Worm (Caenorhabditis elegans) whole organism, early embryonic: ENCODE data around the gene T24A6.7.

Experiments
- B0310.2 ChIP-seq: sonication (generic microtip); optimal IDR thresholded peaks from 2 replicates; lab custom pipeline; 2016; ENCODE audit warnings: mild to moderate bottlenecking, missing genetic modification characterization, missing compliant biosample characterization
- F13C5.2 ChIP-seq: sonication (generic microtip); optimal IDR thresholded peaks from 2 replicates; lab custom pipeline; 2017; ENCODE audit warnings: mild to moderate bottlenecking, missing genetic modification characterization, inconsistent platforms, missing compliant biosample characterization
- aly-1 ChIP-seq: sonication (generic microtip); optimal IDR thresholded peaks from 2 replicates; lab custom pipeline; 2016; ENCODE audit warnings: missing genetic modification characterization, missing compliant biosample characterization
- ama-1 ChIP-seq: fragments of 150-350 bp; optimal IDR thresholded peaks from 2 replicates; lab custom pipeline; 2014
- ceh-13 ChIP-seq: fragments of 200-800 bp; sonication (Bioruptor generic); optimal IDR thresholded peaks from 2 replicates; lab custom pipeline; 2018; ENCODE audit warnings: mild to moderate bottlenecking, missing genetic modification characterization, missing compliant biosample characterization
- ceh-36 ChIP-seq: sonication (generic microtip); optimal IDR thresholded peaks from 2 replicates; lab custom pipeline; 2016; ENCODE audit warnings: missing genetic modification characterization, inconsistent platforms, missing compliant biosample characterization
- ets-7 ChIP-seq: sonication (generic microtip); optimal IDR thresholded peaks from 2 replicates; lab custom pipeline; 2016; ENCODE audit warnings: missing genotype, missing genetic modification characterization, missing compliant biosample characterization
- flt-1 ChIP-seq: fragments of 200-800 bp; sonication (Bioruptor generic); IDR thresholded peaks from 2 replicates; pipeline ENCODE4 v1.3.6; 2022; ENCODE audit warnings: missing genetic modification characterization, missing compliant biosample characterization
- hmbx-1 ChIP-seq: sonication (generic microtip); optimal IDR thresholded peaks from 2 replicates; lab custom pipeline; 2016; ENCODE audit warnings: mild to moderate bottlenecking, missing genetic modification characterization, missing compliant biosample characterization
- hmg-4 ChIP-seq: fragments of 200-800 bp; sonication (Bioruptor generic); optimal IDR thresholded peaks from 2 replicates; lab custom pipeline; 2018; ENCODE audit warnings: mild to moderate bottlenecking, missing genetic modification characterization, missing compliant biosample characterization
- hnd-1 ChIP-seq: sonication (generic microtip); optimal IDR thresholded peaks from 2 replicates; lab custom pipeline; 2016; ENCODE audit warnings: missing genetic modification characterization, missing compliant biosample characterization
- pes-1 ChIP-seq: fragments of 200-800 bp; sonication (Bioruptor generic); IDR thresholded peaks from 2 replicates; pipeline ENCODE4 v1.3.6; 2022; ENCODE audit warnings: missing genetic modification reagents, missing genetic modification characterization, missing compliant biosample characterization
- scrt-1 ChIP-seq: fragments of 200-800 bp; sonication (Bioruptor generic); IDR thresholded peaks from 2 replicates; pipeline ENCODE4 v1.3.6; 2022; ENCODE audit warnings: missing genetic modification characterization, missing compliant biosample characterization
- sea-1 ChIP-seq: fragments of 200-800 bp; sonication (Bioruptor generic); conservative IDR thresholded peaks from 2 replicates; pipeline ENCODE4 v1.3.6; 2022; ENCODE audit warnings: missing genetic modification characterization, missing compliant biosample characterization
- tbx-11 ChIP-seq: fragments of 200-800 bp; sonication (Bioruptor generic); IDR thresholded peaks from 2 replicates; pipeline ENCODE4 v1.3.6; 2022; ENCODE audit warnings: missing genetic modification characterization, missing compliant biosample characterization
- tbx-37 ChIP-seq: fragments of 200-800 bp; sonication (Bioruptor generic); conservative IDR thresholded peaks from 2 replicates; pipeline ENCODE4 v1.3.6; 2022; ENCODE audit warnings: missing genetic modification reagents, missing genetic modification characterization, missing compliant biosample characterization
- tra-4 ChIP-seq: sonication (generic microtip); optimal IDR thresholded peaks from 2 replicates; lab custom pipeline; 2017; ENCODE audit warnings: missing genetic modification characterization, missing compliant biosample characterization

T24A6.7 gene

DNA sequence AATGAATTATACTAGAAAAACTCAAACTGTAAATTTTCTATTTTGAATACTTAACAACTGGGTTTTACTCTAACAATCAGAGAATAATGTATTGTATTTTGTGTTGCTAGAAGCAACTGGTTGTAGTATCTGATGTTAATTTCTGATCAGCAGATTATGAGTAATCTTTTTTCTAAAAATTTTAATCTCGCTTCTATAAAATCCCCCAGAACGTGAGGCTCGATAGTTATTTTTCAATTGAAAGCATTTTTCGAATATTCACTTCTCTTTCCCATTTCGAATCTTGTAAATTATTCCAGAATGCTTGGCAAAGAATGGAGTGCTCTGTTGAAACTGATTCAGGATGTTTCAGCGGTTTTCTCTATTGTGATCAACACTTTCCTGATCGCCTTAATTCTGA is 7.2 kb upstream of the T24A6.7 start, which contains the start of gene str-227:
TSS of gene str-227 (plus strand) at position 301 of the 400 bp plus-strand sequence.
- TF ChIP-seq pes-1 (GFP tag; lab: Robert Waterston, UW) (no peak), tra-4 (tag; lab: Kevin White, UChicago) (no peak), hmbx-1 (no peak), flt-1 (GFP tag; lab: Robert Waterston, UW) (no peak), sea-1 (GFP tag; lab: Robert Waterston, UW) (no peak), scrt-1 (no peak)

DNA sequence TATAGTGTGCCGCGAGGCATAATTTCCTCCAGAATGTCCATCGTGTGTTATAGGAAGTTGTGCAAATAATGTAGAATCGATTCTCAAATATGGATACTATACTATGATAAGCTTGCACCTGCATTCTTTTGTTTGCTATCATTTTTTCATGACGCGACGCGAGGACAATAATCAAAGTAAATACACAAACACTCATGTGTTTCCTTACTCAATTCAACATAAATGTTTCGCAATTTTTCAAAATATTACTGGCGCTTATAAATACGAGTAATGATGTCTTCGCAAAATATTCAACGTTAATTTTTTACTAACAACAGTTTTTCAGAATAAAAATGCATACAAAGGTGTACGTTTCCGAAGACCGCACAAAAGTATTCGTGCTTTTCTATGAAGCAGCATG is 1.8 kb upstream of the T24A6.7 start, which contains the start of gene irg-1:
TSS of gene irg-1 (plus strand) at position 326 of the 400 bp plus-strand sequence.
- TF ChIP-seq B0310.2 (tag; lab: Kevin White, UChicago) (no peak), ets-7 (tag; lab: Kevin White, UChicago) (no peak), ama-1 (no peak)

DNA sequence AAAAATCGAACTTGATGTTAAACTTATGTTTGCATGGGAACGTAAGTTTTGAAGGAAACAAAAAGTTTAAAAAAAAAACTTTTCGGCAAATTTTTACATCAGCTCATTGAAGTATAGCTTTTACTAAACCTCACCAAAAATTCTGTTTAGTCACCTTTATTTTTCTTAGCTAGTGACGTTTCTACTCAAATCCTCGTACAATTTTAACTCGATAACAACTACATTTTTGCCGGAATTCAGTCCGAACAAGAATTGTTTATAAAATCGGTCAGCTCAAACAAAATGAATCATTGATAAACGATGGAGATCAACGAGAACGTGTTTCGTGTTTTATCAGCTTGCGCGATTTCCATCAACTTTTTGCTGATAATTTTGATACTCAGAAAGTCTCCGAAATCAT is 1.8 kb downstream of the T24A6.7 start, which contains the start of gene str-260:
TSS of gene str-260 (plus strand) at position 301 of the 400 bp plus-strand sequence.
- TF ChIP-seq ceh-13 (GFP tag; lab: Kevin White, UChicago) (no peak), ceh-36 (tag; lab: Kevin White, UChicago) (no peak), hmbx-1 (no peak), tra-4 (tag; lab: Kevin White, UChicago) (no peak), B0310.2 (tag; lab: Kevin White, UChicago) (no peak), tbx-11 (no peak), ets-7 (tag; lab: Kevin White, UChicago) (no peak)

DNA sequence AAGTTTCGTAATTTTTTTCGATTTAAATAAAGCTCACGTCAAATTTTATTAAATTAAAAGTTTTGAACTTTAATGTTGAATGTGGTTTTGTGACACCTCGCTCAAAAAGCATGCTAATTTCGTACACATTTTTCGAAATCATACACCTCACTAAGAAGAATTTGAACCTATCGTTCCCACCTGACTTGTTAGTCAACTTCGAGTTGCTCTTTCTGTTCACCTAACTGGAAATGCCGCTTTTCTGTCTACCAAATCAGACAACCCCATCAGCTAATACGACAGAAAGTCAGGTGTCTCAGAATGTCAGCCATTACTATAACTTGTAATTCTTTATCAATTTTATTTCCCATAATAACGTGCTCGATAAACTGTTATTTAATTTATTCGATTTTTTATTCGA is 5.3 kb downstream of the T24A6.7 start, which contains the start of gene srbc-66:
TSS of gene srbc-66 (plus strand) at position 301 of the 400 bp plus-strand sequence.
- TF ChIP-seq flt-1 (GFP tag; lab: Robert Waterston, UW) (no peak), tbx-37 (GFP tag; lab: Robert Waterston, UW) (no peak), hnd-1 (tag; lab: Kevin White, UChicago) (no peak), F13C5.2 (tag; lab: Kevin White, UChicago) (no peak), pes-1 (GFP tag; lab: Robert Waterston, UW) (no peak), tbx-11 (no peak), tra-4 (tag; lab: Kevin White, UChicago) (no peak), ceh-13 (GFP tag; lab: Kevin White, UChicago) (no peak), scrt-1 (no peak), ceh-36 (tag; lab: Kevin White, UChicago) (no peak)

DNA sequence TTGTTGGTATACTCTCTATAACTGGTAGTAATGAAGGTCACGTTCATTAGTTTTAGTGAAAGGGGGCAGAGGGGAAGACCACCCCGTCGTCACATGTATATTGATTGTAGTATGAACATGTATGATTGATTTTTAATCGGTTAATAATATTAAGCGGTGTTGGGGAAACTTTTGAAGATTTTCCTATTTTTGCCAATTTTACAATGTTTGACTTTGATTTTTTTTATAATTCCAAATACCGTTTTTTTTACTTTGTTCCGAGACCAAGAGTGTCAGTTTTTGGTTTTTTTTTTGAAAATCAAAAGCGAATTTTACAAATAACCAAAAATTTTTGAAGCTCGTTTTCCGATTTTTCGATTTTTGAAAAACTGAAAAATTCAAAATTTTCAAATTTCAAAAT is 10.2 kb downstream of the T24A6.7 start, which contains the start of gene nhr-221:
TSS of gene nhr-221 (minus strand) at position 101 of the 400 bp plus-strand sequence.
- TF ChIP-seq F13C5.2 (tag; lab: Kevin White, UChicago) (no peak), B0310.2 (tag; lab: Kevin White, UChicago) (no peak), ets-7 (tag; lab: Kevin White, UChicago) (no peak), hmg-4 (GFP tag; lab: Kevin White, UChicago) (no peak), pes-1 (GFP tag; lab: Robert Waterston, UW) (no peak), ceh-13 (GFP tag; lab: Kevin White, UChicago) (no peak), ama-1 (no peak), ceh-36 (tag; lab: Kevin White, UChicago) (no peak), sea-1 (GFP tag; lab: Robert Waterston, UW) (no peak), tbx-11 (no peak), tra-4 (tag; lab: Kevin White, UChicago) (no peak), scrt-1 (no peak), tbx-37 (GFP tag; lab: Robert Waterston, UW) (no peak), flt-1 (GFP tag; lab: Robert Waterston, UW) (no peak), hnd-1 (tag; lab: Kevin White, UChicago) (no peak), hmbx-1 (no peak), aly-1 (no peak)

DNA sequence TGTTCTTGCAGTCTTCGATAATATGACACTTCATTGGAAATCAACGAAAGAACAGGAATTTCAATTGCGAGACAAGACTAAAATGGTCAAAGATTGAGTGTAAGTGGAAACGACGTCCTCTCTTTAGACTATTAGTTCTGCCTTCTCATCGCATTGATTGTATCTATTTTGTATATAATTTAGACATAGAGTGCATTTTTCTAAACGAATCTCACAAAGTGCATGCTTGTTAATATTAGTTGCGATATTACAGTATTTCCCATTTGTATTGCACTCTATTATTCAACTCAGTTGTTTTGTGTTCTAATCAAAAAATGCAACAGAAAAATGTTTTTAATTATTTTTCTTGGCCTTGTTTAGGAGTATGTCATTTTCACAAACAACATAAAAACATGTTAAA is 13.2 kb downstream of the T24A6.7 start, which contains the start of gene nhr-93:
TSS of gene nhr-93 (minus strand) at position 101 of the 400 bp plus-strand sequence.
- TF ChIP-seq hmbx-1 (no peak), ama-1 (no peak), F13C5.2 (tag; lab: Kevin White, UChicago) (no peak), hnd-1 (tag; lab: Kevin White, UChicago) (no peak), pes-1 (GFP tag; lab: Robert Waterston, UW) (no peak), ets-7 (tag; lab: Kevin White, UChicago) (no peak), tbx-37 (GFP tag; lab: Robert Waterston, UW) (no peak), hmg-4 (GFP tag; lab: Kevin White, UChicago) (no peak), tra-4 (tag; lab: Kevin White, UChicago) (no peak), sea-1 (GFP tag; lab: Robert Waterston, UW) (no peak), aly-1 (no peak), flt-1 (GFP tag; lab: Robert Waterston, UW) (no peak), tbx-11 (no peak)

DNA sequence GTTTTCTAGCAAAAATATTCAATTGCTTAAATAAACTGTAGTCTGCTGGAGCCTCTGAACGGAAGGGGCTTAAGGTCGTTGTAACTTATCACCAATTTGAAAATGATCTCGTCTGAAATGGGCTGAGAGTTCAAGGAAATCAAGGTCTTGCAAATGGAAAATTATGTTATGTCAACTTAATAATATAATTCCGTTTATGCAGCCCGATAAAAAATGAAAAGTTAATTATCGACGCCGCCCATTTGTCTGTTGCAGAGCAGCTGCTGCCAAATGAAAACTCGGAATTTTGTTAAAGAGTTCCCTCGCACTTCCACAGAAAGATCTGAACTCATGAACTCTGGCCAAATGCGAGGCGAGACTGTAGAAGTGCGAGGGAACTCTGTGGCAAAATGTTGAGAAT is 16.0 kb downstream of the T24A6.7 start, which contains the start of gene srbc-67:
TSS of gene srbc-67 (minus strand) at position 101 of the 400 bp plus-strand sequence.
- no peak for TF ChIP-seq hmg-4 (GFP tag; lab: Kevin White, UChicago)
- TF ChIP-seq tra-4 (tag; lab: Kevin White, UChicago), result no peak
- TF ChIP-seq ceh-13 (GFP tag; lab: Kevin White, UChicago), result no peak
- no peak for TF ChIP-seq tbx-37 (GFP tag; lab: Robert Waterston, UW)
- TF ChIP-seq ama-1, result no peak
- no peak for TF ChIP-seq tbx-11
- no peak for TF ChIP-seq pes-1 (GFP tag; lab: Robert Waterston, UW)
- TF ChIP-seq flt-1 (GFP tag; lab: Robert Waterston, UW), result no peak
- no peak for TF ChIP-seq sea-1 (GFP tag; lab: Robert Waterston, UW)
- no peak for TF ChIP-seq ets-7 (tag; lab: Kevin White, UChicago)
- TF ChIP-seq hmbx-1, result no peak
- no peak for TF ChIP-seq ceh-36 (tag; lab: Kevin White, UChicago)

DNA sequence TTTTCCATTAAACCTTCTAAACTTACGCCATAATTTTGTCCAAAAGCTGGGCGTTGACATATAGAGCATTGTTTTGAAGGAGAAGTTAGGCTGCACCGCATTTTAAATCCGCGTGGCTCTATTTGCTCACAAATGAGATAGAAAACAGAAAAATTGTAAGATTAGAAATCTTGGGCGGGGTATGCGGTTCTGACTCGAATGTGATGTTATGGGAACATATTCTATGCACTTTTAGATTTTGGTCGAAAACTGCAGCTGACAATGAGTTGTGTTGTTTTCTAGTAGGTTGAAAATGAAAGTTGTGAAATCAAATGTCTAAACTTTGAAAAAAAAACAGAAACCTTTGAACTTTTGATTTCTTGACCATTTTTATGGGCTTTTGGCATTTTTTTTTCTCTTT is 18.3 kb downstream of the T24A6.7 start, which contains the start of gene nhr-222:
TSS of gene nhr-222 (minus strand) at position 101 of the 400 bp plus-strand sequence.
- TF ChIP-seq hmg-4 (GFP tag; lab: Kevin White, UChicago), result no peak
- no peak for TF ChIP-seq hnd-1 (tag; lab: Kevin White, UChicago)
- no peak for TF ChIP-seq aly-1
- TF ChIP-seq ets-7 (tag; lab: Kevin White, UChicago), result no peak
- no peak for TF ChIP-seq hmbx-1
- no peak for TF ChIP-seq F13C5.2 (tag; lab: Kevin White, UChicago)
- TF ChIP-seq pes-1 (GFP tag; lab: Robert Waterston, UW), result no peak
- no peak for TF ChIP-seq ceh-36 (tag; lab: Kevin White, UChicago)
- no peak for TF ChIP-seq scrt-1
- TF ChIP-seq sea-1 (GFP tag; lab: Robert Waterston, UW), result no peak
- no peak for TF ChIP-seq ceh-13 (GFP tag; lab: Kevin White, UChicago)
- TF ChIP-seq tbx-37 (GFP tag; lab: Robert Waterston, UW), result no peak
- no peak for TF ChIP-seq tra-4 (tag; lab: Kevin White, UChicago)
